Fruit fly (Drosophila melanogaster): Measurements from ENCODE around the gene Drs.

dm6 chr3L:3390525-3390924, 21.2 kb downstream of the Drs start:
- no peak for TF ChIP-seq psq (GFP tag; optimal IDR thresholded peaks at IDR 0.05)
- no peak for TF ChIP-seq Hr78 (GFP tag; optimal IDR thresholded peaks at IDR 0.05)
- TF ChIP-seq Myc (optimal IDR thresholded peaks at IDR 0.05) = no peak
- no peak for TF ChIP-seq Rel (GFP tag; optimal IDR thresholded peaks at IDR 0.05)
- no peak for TF ChIP-seq Rel (tag; optimal IDR thresholded peaks at IDR 0.05)
- no peak for TF ChIP-seq lola (GFP tag; optimal IDR thresholded peaks at IDR 0.05)
- TF ChIP-seq Dfd (GFP tag; optimal IDR thresholded peaks at IDR 0.05) = no peak

Data from whole organism, wandering third instar larva.